Fruit fly (Drosophila melanogaster): ENCODE results near the gene pkm.
A peak's percentile ranks its signal among the peaks of the same experiment; 100 is the strongest.

DNA sequence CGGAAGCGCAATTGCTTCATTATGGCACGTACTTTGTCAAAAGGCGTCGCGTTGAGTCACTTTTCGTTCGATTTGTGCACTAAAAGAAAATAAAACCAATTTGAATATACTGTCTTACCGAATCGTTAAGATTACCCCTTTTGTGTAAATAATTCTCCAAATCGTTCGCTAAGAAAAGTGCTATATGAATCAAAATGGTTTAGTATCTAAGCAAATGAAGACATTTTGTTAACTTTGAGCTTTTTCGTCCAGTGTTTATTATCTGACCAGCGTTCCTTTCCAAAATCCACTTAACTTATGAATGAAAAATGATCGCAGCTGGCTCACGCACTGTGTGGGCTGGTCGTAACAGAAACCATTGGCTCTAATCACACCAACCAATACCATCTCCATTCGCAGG, 33.9 kb downstream of the pkm start:
- TF ChIP-seq Jra (GFP tag; optimal IDR thresholded peaks at IDR 0.05): no peak
- TF ChIP-seq psq (GFP tag; optimal IDR thresholded peaks at IDR 0.05): peak; percentile 25
- TF ChIP-seq h (GFP tag; optimal IDR thresholded peaks at IDR 0.05): peak; percentile 66
- no peak for TF ChIP-seq Myc (optimal IDR thresholded peaks at IDR 0.05)
- TF ChIP-seq sv (GFP tag; optimal IDR thresholded peaks at IDR 0.05): no peak
- no peak for TF ChIP-seq Hr78 (GFP tag; optimal IDR thresholded peaks at IDR 0.05)
- TF ChIP-seq usp (GFP tag; optimal IDR thresholded peaks at IDR 0.05): no peak
- no peak for TF ChIP-seq woc (GFP tag; optimal IDR thresholded peaks at IDR 0.05)
- peak; percentile 39 for TF ChIP-seq fru (GFP tag; optimal IDR thresholded peaks at IDR 0.05)
- no peak for TF ChIP-seq Abd-B (GFP tag; optimal IDR thresholded peaks at IDR 0.05)
- TF ChIP-seq Rel (GFP tag; optimal IDR thresholded peaks at IDR 0.05): no peak
- TF ChIP-seq Rel (tag; optimal IDR thresholded peaks at IDR 0.05): no peak
- TF ChIP-seq dl (GFP tag; optimal IDR thresholded peaks at IDR 0.05; ENCODE audit: insufficient read depth in 1 of 2, partially characterized antibody in 2 of 2): no peak
- no peak for TF ChIP-seq Vsx2 (GFP tag; optimal IDR thresholded peaks at IDR 0.05; ENCODE audit: partially characterized antibody)
- no peak for TF ChIP-seq GATAd (GFP tag; optimal IDR thresholded peaks at IDR 0.05)
